Worm (Caenorhabditis elegans) whole organism, midembryonic: ENCODE results near the gene F07C6.4.
"Not testable (repeated sequence)": the region's sequence is repeated elsewhere in the genome, so short reads cannot be mapped to it uniquely, and the experiment has no call there.

ENCODE experiments used
- T22C8.4 ChIP-seq: fragments of 200-800 bp; sonication (Bioruptor generic); IDR thresholded peaks from 2 replicates; pipeline ENCODE4 v1.3.6; 2022; ENCODE audit warnings: missing genetic modification characterization, missing compliant biosample characterization
- cog-1 ChIP-seq: sonication (generic microtip); optimal IDR thresholded peaks from 2 replicates; lab custom pipeline; 2016; ENCODE audit warnings: missing genetic modification characterization, missing compliant biosample characterization
- flt-1 ChIP-seq: fragments of 200-800 bp; sonication (Bioruptor generic); IDR thresholded peaks from 2 replicates; pipeline ENCODE4 v1.3.6; 2022; ENCODE audit warnings: missing genetic modification characterization, missing compliant biosample characterization
- klf-2 ChIP-seq: fragments of 200-800 bp; sonication (Bioruptor generic); conservative IDR thresholded peaks from 2 replicates; pipeline ENCODE4 v1.3.6; 2022; ENCODE audit warnings: missing genetic modification reagents, missing genetic modification characterization, missing compliant biosample characterization
- med-1 ChIP-seq: sonication (generic microtip); optimal IDR thresholded peaks from 2 replicates; lab custom pipeline; 2017; ENCODE audit warnings: missing genetic modification characterization, mild to moderate bottlenecking, missing compliant biosample characterization, antibody characterized with exemption, missing genetic modification reagents; ENCODE audit not compliant: insufficient read depth
- ref-1 ChIP-seq: fragments of 200-800 bp; sonication (Bioruptor generic); conservative IDR thresholded peaks from 2 replicates; pipeline ENCODE4 v1.3.6; 2022; ENCODE audit warnings: missing genetic modification reagents, missing genetic modification characterization, missing compliant biosample characterization
- tab-1 ChIP-seq: fragments of 200-800 bp; sonication (Bioruptor generic); IDR thresholded peaks from 2 replicates; pipeline ENCODE4 v1.3.6; 2022; ENCODE audit warnings: missing genetic modification characterization, missing compliant biosample characterization
- ztf-23 ChIP-seq: fragments of 200-800 bp; sonication (Bioruptor generic); IDR thresholded peaks from 2 replicates; pipeline ENCODE4 v1.3.6; 2022; ENCODE audit warnings: missing genetic modification reagents, missing genetic modification characterization, missing compliant biosample characterization
- ztf-29 ChIP-seq: fragments of 200-800 bp; sonication (Bioruptor generic); IDR thresholded peaks from 2 replicates; pipeline ENCODE4 v1.3.6; 2022; ENCODE audit warnings: missing genetic modification reagents, missing genetic modification characterization, missing compliant biosample characterization

F07C6.4 gene

DNA sequence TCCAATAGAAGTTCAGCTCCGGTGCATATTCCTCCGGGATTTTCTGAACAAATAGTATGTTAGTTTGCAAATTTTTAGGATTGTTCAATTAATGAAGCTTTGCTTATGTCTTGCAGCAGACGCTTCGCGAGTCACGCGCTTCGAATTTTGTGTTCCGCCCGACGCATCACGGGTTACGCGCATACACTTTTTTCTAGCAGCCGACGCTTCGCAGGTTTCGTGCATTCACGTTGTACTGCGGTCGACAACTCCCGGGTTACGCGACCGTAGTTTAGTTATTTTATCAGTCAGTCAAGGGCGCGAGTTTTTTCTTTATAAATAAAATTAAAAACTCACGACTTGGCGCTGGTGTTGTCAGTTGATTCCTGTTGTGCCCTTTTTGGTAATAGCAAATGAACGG lies 64.1 kb downstream of the F07C6.4 start:
- TF ChIP-seq flt-1 (GFP tag; lab: Robert Waterston, UW), result no peak
- no peak for TF ChIP-seq tab-1
- TF ChIP-seq ref-1 (GFP tag; lab: Robert Waterston, UW), result no peak
- TF ChIP-seq ztf-29 (GFP tag; lab: Robert Waterston, UW), result no peak
- no peak for TF ChIP-seq cog-1 (tag; lab: Kevin White, UChicago)
- TF ChIP-seq ztf-23 (GFP tag; lab: Robert Waterston, UW), result no peak
- TF ChIP-seq klf-2 (GFP tag; lab: Robert Waterston, UW), result no peak
- TF ChIP-seq T22C8.4 (GFP tag; lab: Robert Waterston, UW), result no peak
- TF ChIP-seq med-1 (GFP tag; lab: Kevin White, UChicago), result no peak

DNA sequence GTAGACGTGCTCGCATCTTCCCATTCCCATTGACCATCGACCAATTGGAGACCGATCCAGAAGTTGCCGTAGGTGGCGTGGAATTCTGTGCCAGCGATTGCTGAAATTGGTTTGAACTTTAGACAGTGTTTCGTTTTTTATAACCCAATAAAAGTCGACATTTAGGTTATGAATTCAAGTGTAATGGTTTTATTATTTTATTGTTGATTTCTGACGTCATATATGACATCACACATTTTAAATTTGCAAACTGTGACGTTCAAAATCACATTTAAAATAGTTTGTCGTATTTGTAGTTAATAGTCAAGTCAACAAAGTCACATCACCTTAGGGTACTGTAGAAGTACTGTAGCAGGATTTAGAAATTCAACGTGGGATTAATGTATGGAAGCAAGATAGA lies 64.6 kb downstream of the F07C6.4 start:
- TF ChIP-seq T22C8.4 (GFP tag; lab: Robert Waterston, UW) (no peak), ztf-29 (GFP tag; lab: Robert Waterston, UW) (no peak), ref-1 (GFP tag; lab: Robert Waterston, UW) (no peak), ztf-23 (GFP tag; lab: Robert Waterston, UW) (no peak), klf-2 (GFP tag; lab: Robert Waterston, UW) (no peak), med-1 (GFP tag; lab: Kevin White, UChicago) (no peak), cog-1 (tag; lab: Kevin White, UChicago) (no peak), flt-1 (GFP tag; lab: Robert Waterston, UW) (no peak), tab-1 (no peak)

DNA sequence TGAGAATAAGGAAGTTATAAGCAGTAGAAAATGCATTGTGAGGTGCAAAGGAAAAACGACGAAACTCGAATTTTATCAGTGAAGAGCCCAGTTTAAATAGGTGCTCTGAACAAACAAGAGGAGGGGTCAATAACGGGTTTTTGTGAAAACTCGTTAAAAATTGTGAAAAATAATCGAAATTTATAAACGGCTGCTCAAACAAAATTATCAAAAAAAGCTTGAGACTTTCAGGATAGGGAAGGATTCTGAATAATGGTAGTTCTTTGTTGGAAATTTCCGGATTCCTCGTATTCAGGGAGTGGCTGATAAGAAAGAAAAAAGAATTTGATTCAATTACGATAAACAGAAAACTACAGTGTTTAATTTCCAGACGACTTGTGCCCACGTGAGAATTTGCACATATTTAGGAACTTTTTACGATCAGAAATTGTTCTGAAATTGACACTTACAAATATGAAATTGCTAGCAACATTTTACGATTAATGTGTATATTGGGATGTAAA lies 65.8 kb downstream of the F07C6.4 start, which contains the start of gene clec-187:
clec-187 (minus strand) TSS at position 51 of the 503 bp plus-strand sequence.
- TF ChIP-seq med-1 (GFP tag; lab: Kevin White, UChicago) (no peak), tab-1 (no peak), ztf-23 (GFP tag; lab: Robert Waterston, UW) (no peak), T22C8.4 (GFP tag; lab: Robert Waterston, UW) (no peak), ztf-29 (GFP tag; lab: Robert Waterston, UW) (no peak), ref-1 (GFP tag; lab: Robert Waterston, UW) (no peak), klf-2 (GFP tag; lab: Robert Waterston, UW) (no peak), cog-1 (tag; lab: Kevin White, UChicago) (no peak), flt-1 (GFP tag; lab: Robert Waterston, UW) (no peak)

ce11 chrIV:12875260-12875659 lies 69.5 kb downstream of the F07C6.4 start, which contains the start of gene ZK896.1:
TSS of gene ZK896.1 (minus strand) at chrIV:12875360.
- not testable (repeated sequence) for TF ChIP-seq tab-1; flt-1 (GFP tag; lab: Robert Waterston, UW); med-1 (GFP tag; lab: Kevin White, UChicago)

- TF ChIP-seq ztf-29 (GFP tag; lab: Robert Waterston, UW), result no peak
- no peak for TF ChIP-seq klf-2 (GFP tag; lab: Robert Waterston, UW)
- no peak for TF ChIP-seq flt-1 (GFP tag; lab: Robert Waterston, UW)
- no peak for TF ChIP-seq med-1 (GFP tag; lab: Kevin White, UChicago)
- TF ChIP-seq tab-1, result no peak
- no peak for TF ChIP-seq ref-1 (GFP tag; lab: Robert Waterston, UW)
- TF ChIP-seq cog-1 (tag; lab: Kevin White, UChicago), result no peak
- TF ChIP-seq T22C8.4 (GFP tag; lab: Robert Waterston, UW), result no peak
- TF ChIP-seq ztf-23 (GFP tag; lab: Robert Waterston, UW), result no peak
These were observed 70.8 kb downstream of the F07C6.4 start for ce11 chrIV:12876558-12876957.

DNA sequence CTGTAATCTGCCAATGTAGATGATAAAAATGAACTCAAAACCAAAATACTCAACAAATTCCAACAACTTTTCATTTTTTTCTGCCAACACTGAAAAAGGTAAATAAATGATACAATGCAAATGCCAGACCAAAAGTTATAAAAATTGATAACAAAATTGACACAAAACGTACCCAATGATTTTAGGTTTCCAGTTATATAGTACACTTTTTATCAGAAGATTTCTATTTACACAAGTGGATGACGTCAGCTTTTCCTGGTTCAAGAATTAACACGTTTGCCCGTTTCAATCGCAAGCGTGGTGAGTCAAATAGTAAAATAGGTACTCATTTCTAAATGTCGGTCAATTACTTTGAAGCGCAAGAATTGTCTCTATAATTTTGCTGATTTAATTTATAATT lies 73.8 kb downstream of the F07C6.4 start, which contains the start of gene ZK896.5:
ZK896.5 (minus strand) TSS at position 89 of the 400 bp plus-strand sequence.
- TF ChIP-seq T22C8.4 (GFP tag; lab: Robert Waterston, UW) (no peak), ztf-23 (GFP tag; lab: Robert Waterston, UW) (no peak), flt-1 (GFP tag; lab: Robert Waterston, UW) (no peak), tab-1 (no peak), ref-1 (GFP tag; lab: Robert Waterston, UW) (no peak), ztf-29 (GFP tag; lab: Robert Waterston, UW) (no peak), klf-2 (GFP tag; lab: Robert Waterston, UW) (no peak), cog-1 (tag; lab: Kevin White, UChicago) (no peak), med-1 (GFP tag; lab: Kevin White, UChicago) (no peak)
